Fruit fly (Drosophila melanogaster) whole organism, embryonic: Measurements from ENCODE around the gene CG2889.

Experiments used
- ATbp ChIP-seq: fragments of 200-800 bp; sonication (Bioruptor generic); optimal IDR thresholded peaks from 2 replicates; lab custom pipeline; 2017; ENCODE audit warnings: missing biosample characterization, mild to moderate bottlenecking, missing genetic modification characterization, missing genetic modification reagents
- CG10267 ChIP-seq: fragments of 200-800 bp; sonication (Bioruptor generic); optimal IDR thresholded peaks from 2 replicates; lab custom pipeline; 2018; ENCODE audit warnings: missing biosample characterization, mild to moderate bottlenecking, missing genetic modification characterization, moderate library complexity
- CG11093 ChIP-seq: fragments of 200-800 bp; sonication (Bioruptor generic); IDR thresholded peaks from 3 replicates; pipeline ENCODE4 v1.3.6; 2022; ENCODE audit warnings: missing biosample characterization, missing genetic modification characterization
- CG11247 ChIP-seq: fragments of 200-800 bp; sonication (Bioruptor generic); IDR thresholded peaks from 2 replicates; pipeline ENCODE4 v1.3.6; 2022; ENCODE audit warnings: missing biosample characterization, missing genetic modification characterization
- CG11723 ChIP-seq: fragments of 200-800 bp; sonication (Bioruptor generic); optimal IDR thresholded peaks from 2 replicates; lab custom pipeline; 2017; ENCODE audit warnings: missing biosample characterization, mild to moderate bottlenecking, missing genetic modification characterization
- CG12071 ChIP-seq: fragments of 200-800 bp; sonication (Bioruptor generic); optimal IDR thresholded peaks from 3 replicates; lab custom pipeline; 2018; ENCODE audit warnings: missing biosample characterization, mild to moderate bottlenecking, missing genetic modification characterization
- CG13287 ChIP-seq: fragments of 200-800 bp; sonication (Bioruptor generic); IDR thresholded peaks from 2 replicates; pipeline ENCODE4 v1.3.6; 2022; ENCODE audit warnings: missing biosample characterization, missing genetic modification characterization; ENCODE audit not compliant: partially characterized antibody
- CG14441 ChIP-seq: fragments of 200-800 bp; sonication (Bioruptor generic); IDR thresholded peaks from 2 replicates; pipeline ENCODE4 v1.3.6; 2022; ENCODE audit warnings: missing biosample characterization, missing genetic modification characterization
- CG16779 ChIP-seq: fragments of 200-800 bp; sonication (Bioruptor generic); IDR thresholded peaks from 2 replicates; pipeline ENCODE4 v1.3.6; 2022; ENCODE audit warnings: missing biosample characterization, missing genetic modification characterization
- CG16863 ChIP-seq: fragments of 200-800 bp; sonication (Bioruptor generic); optimal IDR thresholded peaks from 3 replicates; lab custom pipeline; 2016; ENCODE audit warnings: missing biosample characterization, missing genetic modification characterization
- CG2875 ChIP-seq: fragments of 200-800 bp; sonication (Bioruptor generic); optimal IDR thresholded peaks from 2 replicates; lab custom pipeline; 2017; ENCODE audit warnings: missing biosample characterization, mild to moderate bottlenecking, missing genetic modification characterization, missing genetic modification reagents
- CG43689 ChIP-seq: fragments of 200-800 bp; sonication (Bioruptor generic); IDR thresholded peaks from 2 replicates; pipeline ENCODE4 v1.3.6; 2022; ENCODE audit warnings: missing biosample characterization, missing genetic modification characterization
- CG4424 ChIP-seq: fragments of 200-800 bp; sonication (Bioruptor generic); optimal IDR thresholded peaks from 3 replicates; lab custom pipeline; 2016; ENCODE audit warnings: missing biosample characterization, missing genetic modification characterization
- CG4617 ChIP-seq: fragments of 200-800 bp; sonication (Bioruptor generic); optimal IDR thresholded peaks from 3 replicates; lab custom pipeline; 2016; ENCODE audit warnings: missing biosample characterization, missing genetic modification characterization, borderline replicate concordance
- CG7357 ChIP-seq: fragments of 200-800 bp; sonication (Bioruptor generic); IDR thresholded peaks from 3 replicates; pipeline ENCODE4 v1.3.6; 2022; ENCODE audit warnings: missing biosample characterization, missing genetic modification characterization
- CG7556 ChIP-seq: fragments of 200-800 bp; sonication (Bioruptor generic); optimal IDR thresholded peaks from 2 replicates; lab custom pipeline; 2017; ENCODE audit warnings: missing biosample characterization, mild to moderate bottlenecking, missing genetic modification characterization
- CG8281 ChIP-seq: fragments of 200-800 bp; sonication (Bioruptor generic); optimal IDR thresholded peaks from 2 replicates; lab custom pipeline; 2018; ENCODE audit warnings: missing biosample characterization, mild to moderate bottlenecking, missing genetic modification characterization, moderate library complexity
- CG9817 ChIP-seq: fragments of 200-800 bp; sonication (Bioruptor generic); optimal IDR thresholded peaks from 2 replicates; lab custom pipeline; 2018; ENCODE audit warnings: missing biosample characterization, mild to moderate bottlenecking, missing genetic modification characterization, moderate library complexity
- CG9876 ChIP-seq: fragments of 200-800 bp; sonication (Bioruptor generic); optimal IDR thresholded peaks from 2 replicates; lab custom pipeline; 2016; ENCODE audit warnings: missing biosample characterization, missing genetic modification characterization
- Dip2 ChIP-seq: fragments of 200-800 bp; sonication (Bioruptor generic); IDR thresholded peaks from 2 replicates; pipeline ENCODE4 v1.3.6; 2022; ENCODE audit warnings: missing biosample characterization, missing genetic modification characterization
- Doc2 ChIP-seq: fragments of 200-800 bp; sonication (Bioruptor generic); IDR thresholded peaks from 2 replicates; pipeline ENCODE4 v1.3.6; 2022; ENCODE audit warnings: missing biosample characterization, missing genetic modification characterization
- Doc3 ChIP-seq: fragments of 200-800 bp; sonication (Bioruptor generic); IDR thresholded peaks from 3 replicates; pipeline ENCODE4 v1.3.6; 2022; ENCODE audit warnings: missing biosample characterization, missing genetic modification characterization; ENCODE audit not compliant: partially characterized antibody
- H15 ChIP-seq: fragments of 200-800 bp; sonication (Bioruptor generic); IDR thresholded peaks from 3 replicates; pipeline ENCODE4 v1.3.6; 2022; ENCODE audit warnings: missing biosample characterization, missing genetic modification characterization
- HLHmδ ChIP-seq: fragments of 200-800 bp; sonication (Bioruptor generic); optimal IDR thresholded peaks from 2 replicates; lab custom pipeline; 2018; ENCODE audit warnings: missing biosample characterization, mild to moderate bottlenecking, missing genetic modification characterization, moderate library complexity
- Hand ChIP-seq: fragments of 200-800 bp; sonication (Bioruptor generic); optimal IDR thresholded peaks from 2 replicates; lab custom pipeline; 2017; ENCODE audit warnings: mild to moderate bottlenecking, missing biosample characterization, missing genetic modification reagents, missing genetic modification characterization
- Hr51 ChIP-seq, 2 experiments: fragments of 200-800 bp; sonication (Bioruptor generic); optimal IDR thresholded peaks; 2 replicates in 1 of 2; 3 replicates in 1 of 2; lab custom pipeline; 2016 to 2018; ENCODE audit warnings: missing biosample characterization in 2 of 2, missing genetic modification characterization in 2 of 2, mild to moderate bottlenecking in 1 of 2, moderate library complexity in 1 of 2
- NC2β ChIP-seq: fragments of 200-800 bp; sonication (Bioruptor generic); optimal IDR thresholded peaks from 2 replicates; lab custom pipeline; 2016; ENCODE audit warnings: missing biosample characterization, missing genetic modification characterization
- Neu2 ChIP-seq: fragments of 200-800 bp; sonication (Bioruptor generic); optimal IDR thresholded peaks from 3 replicates; lab custom pipeline; 2016; ENCODE audit warnings: missing biosample characterization, missing genetic modification characterization, borderline replicate concordance
- Poxn ChIP-seq: fragments of 200-800 bp; sonication (Bioruptor generic); IDR thresholded peaks from 2 replicates; pipeline ENCODE4 v1.3.6; 2022; ENCODE audit warnings: missing biosample characterization, missing genetic modification characterization
- Usf ChIP-seq: fragments of 200-800 bp; sonication (Bioruptor generic); optimal IDR thresholded peaks from 2 replicates; lab custom pipeline; 2017; ENCODE audit warnings: missing genotype, missing biosample characterization, missing genetic modification characterization
- Vsx1 ChIP-seq: fragments of 200-800 bp; sonication (Bioruptor generic); optimal IDR thresholded peaks from 2 replicates; lab custom pipeline; 2017; ENCODE audit warnings: missing biosample characterization, mild to moderate bottlenecking, missing genetic modification characterization, missing genetic modification reagents
- ara ChIP-seq: fragments of 200-800 bp; sonication (Bioruptor generic); IDR thresholded peaks from 2 replicates; pipeline ENCODE4 v1.3.6; 2022; ENCODE audit warnings: missing biosample characterization, missing genetic modification characterization
- chif ChIP-seq, 2 experiments: fragments of 200-800 bp; sonication (Bioruptor generic); optimal IDR thresholded peaks; 3 replicates each; lab custom pipeline; 2016; ENCODE audit warnings: missing biosample characterization in 2 of 2, missing genetic modification characterization in 2 of 2
- chm ChIP-seq: fragments of 200-800 bp; sonication (Bioruptor generic); IDR thresholded peaks from 2 replicates; pipeline ENCODE4 v1.3.6; 2022; ENCODE audit warnings: missing biosample characterization, missing genetic modification characterization
- corto ChIP-seq: fragments of 200-800 bp; sonication (Bioruptor generic); optimal IDR thresholded peaks from 2 replicates; lab custom pipeline; 2016; ENCODE audit warnings: missing biosample characterization, mild to moderate bottlenecking, missing genetic modification characterization, moderate library complexity
- cwo ChIP-seq: fragments of 200-800 bp; sonication (Bioruptor generic); optimal IDR thresholded peaks from 3 replicates; lab custom pipeline; 2017; ENCODE audit warnings: missing biosample characterization, missing genetic modification characterization, mild to moderate bottlenecking, moderate library complexity, missing genetic modification reagents
- dan ChIP-seq: fragments of 200-800 bp; sonication (Bioruptor generic); IDR thresholded peaks from 2 replicates; pipeline ENCODE4 v1.3.6; 2022; ENCODE audit warnings: missing biosample characterization, missing genetic modification characterization
- eve ChIP-seq, 2 experiments: fragments of >200 bp; optimal IDR thresholded peaks; 2 replicates each; lab custom pipeline; 2017; ENCODE audit warnings: missing biosample characterization in 2 of 2, missing genetic modification characterization in 2 of 2
- lola ChIP-seq, 3 experiments: fragments of >200 bp in 2 of 3; fragments of 200-800 bp in 1 of 3; sonication (Bioruptor generic) in 1 of 3; optimal IDR thresholded peaks; 2 replicates each; lab custom pipeline; 2017 to 2019; ENCODE audit warnings: missing biosample characterization in 3 of 3, missing genetic modification characterization in 3 of 3, mild to moderate bottlenecking in 1 of 3, moderate library complexity in 1 of 3
- mirr ChIP-seq: fragments of 200-800 bp; sonication (Bioruptor generic); optimal IDR thresholded peaks from 3 replicates; lab custom pipeline; 2018; ENCODE audit warnings: missing biosample characterization, mild to moderate bottlenecking, missing genetic modification characterization
- nau ChIP-seq: fragments of 200-800 bp; sonication (Bioruptor generic); optimal IDR thresholded peaks from 3 replicates; lab custom pipeline; 2017; ENCODE audit warnings: missing biosample characterization, mild to moderate bottlenecking, missing genetic modification characterization, missing genetic modification reagents
- pnt ChIP-seq: fragments of 200-800 bp; sonication (Bioruptor generic); optimal IDR thresholded peaks from 3 replicates; lab custom pipeline; 2016; ENCODE audit warnings: missing biosample characterization, missing genetic modification characterization
- pros ChIP-seq: fragments of 200-800 bp; sonication (Bioruptor generic); optimal IDR thresholded peaks from 3 replicates; lab custom pipeline; 2019; ENCODE audit warnings: missing biosample characterization, mild to moderate bottlenecking, missing genetic modification characterization, moderate library complexity
- sim ChIP-seq: fragments of 200-800 bp; sonication (Bioruptor generic); IDR thresholded peaks from 2 replicates; pipeline ENCODE4 v1.3.6; 2022; ENCODE audit warnings: missing biosample characterization, missing genetic modification characterization
- sna ChIP-seq: fragments of 200-800 bp; sonication (Bioruptor generic); IDR thresholded peaks from 2 replicates; pipeline ENCODE4 v1.3.6; 2022; ENCODE audit warnings: missing biosample characterization, missing genetic modification characterization; ENCODE audit not compliant: partially characterized antibody
- sob ChIP-seq: fragments of 200-800 bp; sonication (Bioruptor generic); IDR thresholded peaks from 2 replicates; pipeline ENCODE4 v1.3.6; 2022; ENCODE audit warnings: missing biosample characterization, missing genetic modification characterization
- sqz ChIP-seq: fragments of 200-800 bp; sonication (Bioruptor generic); optimal IDR thresholded peaks from 3 replicates; lab custom pipeline; 2018; ENCODE audit warnings: missing biosample characterization, mild to moderate bottlenecking, missing genetic modification characterization
- tll ChIP-seq, 2 experiments: fragments of 200-800 bp in 1 of 2; fragments of >200 bp in 1 of 2; sonication (Bioruptor generic) in 1 of 2; optimal IDR thresholded peaks; 2 replicates each; lab custom pipeline; 2017 to 2019; ENCODE audit warnings: missing biosample characterization in 2 of 2, missing genetic modification characterization in 2 of 2, mild to moderate bottlenecking in 1 of 2, moderate library complexity in 1 of 2
- trem ChIP-seq: fragments of 200-800 bp; optimal IDR thresholded peaks from 3 replicates; lab custom pipeline; 2019; ENCODE audit warnings: missing biosample characterization, mild to moderate bottlenecking, missing genetic modification characterization, moderate library complexity
- tx ChIP-seq: fragments of 200-800 bp; sonication (Bioruptor generic); optimal IDR thresholded peaks from 2 replicates; lab custom pipeline; 2016; ENCODE audit warnings: missing biosample characterization, missing genetic modification characterization
- vfl ChIP-seq: fragments of 200-800 bp; sonication (Bioruptor generic); optimal IDR thresholded peaks from 2 replicates; lab custom pipeline; 2016; ENCODE audit warnings: missing biosample characterization, missing genetic modification characterization

The CG2889 gene

DNA sequence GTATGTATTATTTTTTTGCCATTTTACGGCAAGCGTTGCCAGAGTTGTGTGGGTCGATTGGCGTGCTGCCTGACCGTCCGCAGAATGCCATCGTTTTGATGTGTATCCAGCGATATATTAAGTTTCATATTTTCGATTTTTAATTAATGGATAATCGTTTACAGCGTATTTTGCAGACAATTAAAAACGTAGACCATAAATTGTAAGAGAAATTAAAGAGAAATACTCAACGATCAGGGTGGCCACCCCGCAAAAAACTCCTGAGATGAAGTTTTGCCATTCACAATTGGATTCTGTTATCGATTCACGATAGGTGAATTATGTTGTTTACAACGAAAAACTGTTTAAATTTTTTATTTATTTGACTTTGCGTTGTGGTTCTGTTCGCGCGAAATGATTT lies 887 bp downstream of the CG2889 start, which contains the start of gene nocte (continued):
- no peak for TF ChIP-seq CG11093 (GFP tag; lab: Robert Waterston, UW)
- no peak for TF ChIP-seq Vsx1 (GFP tag; lab: Kevin White, UChicago)
- TF ChIP-seq sob (GFP tag; lab: Robert Waterston, UW): no peak
- no peak for TF ChIP-seq ara (GFP tag; lab: Robert Waterston, UW)
- TF ChIP-seq Doc3 (GFP tag; lab: Robert Waterston, UW): no peak
- TF ChIP-seq tx (GFP tag; lab: Kevin White, UChicago): no peak
- TF ChIP-seq mirr (GFP tag; lab: Kevin White, UChicago): no peak
- peak in 1 of 2 experiments; percentile 12 for TF ChIP-seq chif (GFP tag; optimal IDR thresholded peaks at IDR 0.05; lab: Kevin White, UChicago)
- TF ChIP-seq sqz: peak; percentile 0
- TF ChIP-seq sim (GFP tag; lab: Robert Waterston, UW): no peak
- peak; percentile 65 for TF ChIP-seq trem (tag; lab: Kevin White, UChicago)
- no peak for TF ChIP-seq CG9817
- TF ChIP-seq NC2β (GFP tag; lab: Kevin White, UChicago): no peak
- 0 out of 2 replicates have a peak, but pooled peaks have one; percentile 25 for TF ChIP-seq sna
- no peak for TF ChIP-seq pnt (GFP tag; lab: Kevin White, UChicago)
- TF ChIP-seq Neu2 (GFP tag; lab: Kevin White, UChicago): no peak
- no peak for TF ChIP-seq lola (GFP tag; optimal IDR thresholded peaks at IDR 0.05; lab: Kevin White, UChicago)
- TF ChIP-seq ATbp (GFP tag; lab: Kevin White, UChicago): no peak
- no peak for TF ChIP-seq Hand (GFP tag; lab: Kevin White, UChicago)
- no peak for TF ChIP-seq CG14441
- TF ChIP-seq cwo: no peak
- no peak for TF ChIP-seq vfl (GFP tag; lab: Kevin White, UChicago)
- TF ChIP-seq chm (GFP tag; lab: Robert Waterston, UW): no peak
- TF ChIP-seq pros (GFP tag; lab: Kevin White, UChicago): no peak
- TF ChIP-seq CG12071: no peak
- no peak for TF ChIP-seq eve (GFP tag; optimal IDR thresholded peaks at IDR 0.05; lab: Kevin White, UChicago)
- TF ChIP-seq CG43689 (GFP tag; lab: Robert Waterston, UW): no peak
- TF ChIP-seq CG4424 (GFP tag; lab: Kevin White, UChicago): no peak
- no peak for TF ChIP-seq tll (GFP tag; optimal IDR thresholded peaks at IDR 0.05; lab: Kevin White, UChicago)
- no peak for TF ChIP-seq Usf (GFP tag; lab: Kevin White, UChicago)
- TF ChIP-seq HLHmδ (GFP tag; lab: Kevin White, UChicago): no peak
- no peak for TF ChIP-seq CG11247
- TF ChIP-seq Dip2 (GFP tag; lab: Robert Waterston, UW): no peak
- no peak for TF ChIP-seq CG16863 (GFP tag; lab: Kevin White, UChicago)
- TF ChIP-seq CG7556 (GFP tag; lab: Kevin White, UChicago): no peak
- TF ChIP-seq CG11723 (GFP tag; lab: Kevin White, UChicago): no peak
- TF ChIP-seq Poxn (GFP tag; lab: Robert Waterston, UW): no peak
- no peak for TF ChIP-seq CG10267 (tag; lab: Kevin White, UChicago)
- no peak for TF ChIP-seq H15 (GFP tag; lab: Robert Waterston, UW)
- no peak for TF ChIP-seq Doc2 (GFP tag; lab: Robert Waterston, UW)
- no peak for TF ChIP-seq CG16779 (GFP tag; lab: Robert Waterston, UW)
- no peak for TF ChIP-seq nau (GFP tag; lab: Kevin White, UChicago)
- TF ChIP-seq corto (GFP tag; lab: Kevin White, UChicago): no peak
- no peak for TF ChIP-seq dan (GFP tag; lab: Robert Waterston, UW)
- no peak for TF ChIP-seq CG9876 (GFP tag; lab: Kevin White, UChicago)
- TF ChIP-seq CG8281: no peak
- peak; percentile 55 for TF ChIP-seq CG13287 (GFP tag; lab: Robert Waterston, UW)
- TF ChIP-seq CG7357 (GFP tag; lab: Robert Waterston, UW): no peak
- TF ChIP-seq CG2875 (GFP tag; lab: Kevin White, UChicago): no peak
- peak; percentile 52 for TF ChIP-seq CG4617 (GFP tag; lab: Kevin White, UChicago)
- TF ChIP-seq Hr51 (GFP tag; optimal IDR thresholded peaks at IDR 0.05; lab: Kevin White, UChicago): no peak
